Worm (Caenorhabditis elegans): ENCODE measurements around the gene appg-1.

DNA sequence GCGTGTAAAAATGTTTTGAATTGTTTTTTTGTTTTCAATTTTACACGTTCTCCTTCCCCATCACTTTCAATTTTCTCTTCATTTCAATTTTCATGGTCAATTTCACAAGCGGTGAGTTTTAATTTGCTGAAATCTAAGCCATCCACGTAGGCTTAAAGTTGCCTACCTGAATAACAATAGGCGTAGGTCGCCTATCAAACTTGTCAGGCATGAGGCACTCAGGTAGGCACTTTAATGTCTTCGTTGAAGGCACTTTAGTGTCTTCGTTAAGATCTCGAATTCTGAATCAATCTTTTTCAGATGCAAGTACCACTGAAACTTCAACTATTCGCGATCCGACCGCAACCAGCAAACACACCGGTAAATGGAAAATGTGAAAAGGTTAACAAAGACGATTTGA lies 16.5 kb upstream of the appg-1 start, which contains the start of gene ZK970.8:
- TF ChIP-seq ceh-82 (tag; optimal IDR thresholded peaks at IDR 0.05) = no peak
- TF ChIP-seq pqm-1 (tag; optimal IDR thresholded peaks at IDR 0.05) = no peak
- no peak for TF ChIP-seq snpc-4 (tag; optimal IDR thresholded peaks at IDR 0.05)
- no peak for TF ChIP-seq fos-1 (tag; optimal IDR thresholded peaks at IDR 0.05)
- no peak for TF ChIP-seq nhr-6 (tag; optimal IDR thresholded peaks at IDR 0.05)
- TF ChIP-seq snpc-1.2 (GFP tag; IDR thresholded peaks at IDR 0.05) = no peak
- TF ChIP-seq dmd-6 (GFP tag; IDR thresholded peaks at IDR 0.05) = no peak
- TF ChIP-seq lsy-2 (tag; optimal IDR thresholded peaks at IDR 0.05) = no peak
- TF ChIP-seq F26F4.8 (GFP tag; conservative IDR thresholded peaks at IDR 0.05) = no peak
- no peak for TF ChIP-seq dmd-8 (GFP tag; IDR thresholded peaks at IDR 0.05)

All from whole organism, L4 larva.